Fruit fly (Drosophila melanogaster) whole organism, embryonic: ENCODE data around the gene CG12522.

Source experiments
- CG10209 ChIP-seq: fragments of 200-800 bp; sonication (Bioruptor generic); optimal IDR thresholded peaks from 3 replicates; lab custom pipeline; 2017; ENCODE audit warnings: missing biosample characterization, mild to moderate bottlenecking, missing genetic modification characterization, missing genetic modification reagents
- CG12104 ChIP-seq: fragments of 200-800 bp; sonication (Bioruptor generic); optimal IDR thresholded peaks from 3 replicates; lab custom pipeline; 2016; ENCODE audit warnings: missing biosample characterization, missing genetic modification characterization
- CG12236 ChIP-seq: fragments of 200-800 bp; sonication (Bioruptor generic); optimal IDR thresholded peaks from 2 replicates; lab custom pipeline; 2016; ENCODE audit warnings: missing biosample characterization, missing genetic modification characterization
- CG1529 ChIP-seq: fragments of 200-800 bp; sonication (Bioruptor generic); optimal IDR thresholded peaks from 3 replicates; lab custom pipeline; 2018; ENCODE audit warnings: missing biosample characterization, missing genetic modification characterization
- CG17568 ChIP-seq: fragments of 200-800 bp; sonication (Bioruptor generic); optimal IDR thresholded peaks from 2 replicates; lab custom pipeline; 2018; ENCODE audit warnings: missing biosample characterization, mild to moderate bottlenecking, missing genetic modification characterization, moderate library complexity
- CG18011 ChIP-seq: fragments of 200-800 bp; sonication (Bioruptor generic); optimal IDR thresholded peaks from 2 replicates; lab custom pipeline; 2017; ENCODE audit warnings: missing biosample characterization, missing genetic modification characterization, mild to moderate bottlenecking, moderate library complexity, missing genotype
- CG18262 ChIP-seq: fragments of 200-800 bp; optimal IDR thresholded peaks from 3 replicates; lab custom pipeline; 2019; ENCODE audit warnings: missing biosample characterization, mild to moderate bottlenecking, missing genetic modification characterization, moderate library complexity
- CG2120 ChIP-seq: fragments of 200-800 bp; sonication (Bioruptor generic); optimal IDR thresholded peaks from 3 replicates; lab custom pipeline; 2016; ENCODE audit warnings: missing biosample characterization, missing genetic modification characterization
- CG32772 ChIP-seq: fragments of 200-800 bp; sonication (Bioruptor generic); IDR thresholded peaks from 2 replicates; pipeline ENCODE4 v1.3.6; 2022; ENCODE audit warnings: missing biosample characterization, missing genetic modification characterization
- CG7372 ChIP-seq: fragments of 200-800 bp; sonication (Bioruptor generic); IDR thresholded peaks from 2 replicates; pipeline ENCODE4 v1.3.6; 2022; ENCODE audit warnings: missing biosample characterization, missing genetic modification characterization
- CG7786 ChIP-seq: fragments of 200-800 bp; sonication (Bioruptor generic); optimal IDR thresholded peaks from 2 replicates; lab custom pipeline; 2016; ENCODE audit warnings: missing biosample characterization, missing genetic modification characterization
- CG8089 ChIP-seq: fragments of 200-800 bp; sonication (Bioruptor generic); optimal IDR thresholded peaks from 3 replicates; lab custom pipeline; 2016; ENCODE audit warnings: missing biosample characterization, missing genetic modification characterization
- CG8290 ChIP-seq, 3 experiments: fragments of 200-800 bp; sonication (Bioruptor generic); optimal IDR thresholded peaks; 2 replicates each; lab custom pipeline; 2016 to 2019; ENCODE audit warnings: missing biosample characterization in 3 of 3, missing genetic modification characterization in 3 of 3, mild to moderate bottlenecking in 2 of 3, moderate library complexity in 1 of 3
- CG8388 ChIP-seq: fragments of 200-800 bp; sonication (Bioruptor generic); optimal IDR thresholded peaks from 2 replicates; lab custom pipeline; 2019; ENCODE audit warnings: missing biosample characterization, mild to moderate bottlenecking, missing genetic modification characterization, moderate library complexity
- CG8924 ChIP-seq: fragments of 200-800 bp; optimal IDR thresholded peaks from 3 replicates; lab custom pipeline; 2019; ENCODE audit warnings: missing biosample characterization, mild to moderate bottlenecking, missing genetic modification characterization, moderate library complexity
- D19A ChIP-seq: fragments of 200-800 bp; optimal IDR thresholded peaks from 3 replicates; lab custom pipeline; 2019; ENCODE audit warnings: missing biosample characterization, mild to moderate bottlenecking, missing genetic modification characterization, moderate library complexity
- D19B ChIP-seq: fragments of 200-800 bp; sonication (Bioruptor generic); optimal IDR thresholded peaks from 2 replicates; lab custom pipeline; 2017; ENCODE audit warnings: missing biosample characterization, mild to moderate bottlenecking, missing genetic modification characterization
- Doc2 ChIP-seq: fragments of 200-800 bp; sonication (Bioruptor generic); IDR thresholded peaks from 2 replicates; pipeline ENCODE4 v1.3.6; 2022; ENCODE audit warnings: missing biosample characterization, missing genetic modification characterization
- Dp ChIP-seq: fragments of 200-800 bp; sonication (Bioruptor generic); optimal IDR thresholded peaks from 2 replicates; lab custom pipeline; 2018; ENCODE audit warnings: missing biosample characterization, mild to moderate bottlenecking, missing genetic modification characterization, moderate library complexity
- E2f2 ChIP-seq: fragments of 200-800 bp; sonication (Bioruptor generic); IDR thresholded peaks from 2 replicates; pipeline ENCODE4 v1.3.6; 2022; ENCODE audit warnings: missing biosample characterization, missing genetic modification characterization
- HLH54F ChIP-seq: fragments of 200-800 bp; sonication (Bioruptor generic); optimal IDR thresholded peaks from 3 replicates; lab custom pipeline; 2016; ENCODE audit warnings: missing biosample characterization, missing genetic modification characterization
- HmgZ ChIP-seq: fragments of 200-800 bp; sonication (Bioruptor generic); optimal IDR thresholded peaks from 2 replicates; lab custom pipeline; 2018; ENCODE audit warnings: missing biosample characterization, mild to moderate bottlenecking, missing genetic modification characterization
- Lhr ChIP-seq: fragments of 200-800 bp; sonication (Bioruptor generic); optimal IDR thresholded peaks from 3 replicates; lab custom pipeline; 2017; ENCODE audit warnings: mild to moderate bottlenecking, missing biosample characterization, missing genetic modification reagents, missing genetic modification characterization
- Mad ChIP-seq: fragments of 200-800 bp; sonication (Bioruptor generic); optimal IDR thresholded peaks from 2 replicates; lab custom pipeline; 2016; ENCODE audit warnings: missing biosample characterization, missing genetic modification characterization
- NfI ChIP-seq: fragments of 200-800 bp; sonication (Bioruptor generic); optimal IDR thresholded peaks from 3 replicates; lab custom pipeline; 2018; ENCODE audit warnings: missing biosample characterization, mild to moderate bottlenecking, missing genetic modification characterization, moderate library complexity
- Opbp ChIP-seq: fragments of 200-800 bp; sonication (Bioruptor generic); IDR thresholded peaks from 3 replicates; pipeline ENCODE4 v1.3.6; 2022; ENCODE audit warnings: missing biosample characterization, missing genetic modification characterization; ENCODE audit not compliant: partially characterized antibody
- Pdp1 ChIP-seq, 2 experiments: fragments of 200-800 bp; sonication (Bioruptor generic); optimal IDR thresholded peaks; 3 replicates each; lab custom pipeline; 2016; ENCODE audit warnings: missing biosample characterization in 2 of 2, missing genetic modification characterization in 2 of 2, mild to moderate bottlenecking in 1 of 2, moderate library complexity in 1 of 2
- Side ChIP-seq: fragments of 200-800 bp; sonication (Bioruptor generic); optimal IDR thresholded peaks from 2 replicates; lab custom pipeline; 2016; ENCODE audit warnings: missing biosample characterization, missing genetic modification characterization
- Sry-δ ChIP-seq: fragments of 200-800 bp; sonication (Bioruptor generic); optimal IDR thresholded peaks from 2 replicates; lab custom pipeline; 2016; ENCODE audit warnings: missing biosample characterization, missing genetic modification characterization
- bbx ChIP-seq: fragments of 200-800 bp; sonication (Bioruptor generic); IDR thresholded peaks from 2 replicates; pipeline ENCODE4 v1.3.6; 2022; ENCODE audit warnings: missing biosample characterization, missing genetic modification characterization; ENCODE audit not compliant: partially characterized antibody
- caup ChIP-seq: fragments of 200-800 bp; sonication (Bioruptor generic); optimal IDR thresholded peaks from 3 replicates; lab custom pipeline; 2017; ENCODE audit warnings: missing biosample characterization, mild to moderate bottlenecking, missing genetic modification characterization, moderate library complexity; ENCODE audit not compliant: severe bottlenecking
- chinmo ChIP-seq: fragments of 200-800 bp; sonication (Bioruptor generic); IDR thresholded peaks from 4 replicates; pipeline ENCODE4 v1.3.6; 2022; ENCODE audit warnings: missing biosample characterization, missing genetic modification characterization; ENCODE audit not compliant: partially characterized antibody
- chn ChIP-seq: fragments of 200-800 bp; sonication (Bioruptor generic); optimal IDR thresholded peaks from 2 replicates; lab custom pipeline; 2016; ENCODE audit warnings: missing biosample characterization, missing genetic modification characterization
- dan ChIP-seq: fragments of 200-800 bp; sonication (Bioruptor generic); IDR thresholded peaks from 2 replicates; pipeline ENCODE4 v1.3.6; 2022; ENCODE audit warnings: missing biosample characterization, missing genetic modification characterization
- en ChIP-seq: fragments of 200-800 bp; sonication (Bioruptor generic); optimal IDR thresholded peaks from 2 replicates; lab custom pipeline; 2016; ENCODE audit warnings: missing biosample characterization, missing genetic modification characterization
- h ChIP-seq: fragments of >200 bp; optimal IDR thresholded peaks from 2 replicates; lab custom pipeline; 2017
- lov ChIP-seq, 2 experiments: fragments of 200-800 bp in 1 of 2; fragments of >200 bp in 1 of 2; sonication (Bioruptor generic) in 1 of 2; IDR thresholded peaks in 1 of 2; optimal IDR thresholded peaks in 1 of 2; 2 replicates in 1 of 2; 3 replicates in 1 of 2; pipeline versions ENCODE4 v1.3.6 to Lab custom; 2017 to 2022; ENCODE audit warnings: missing biosample characterization in 1 of 2, missing genetic modification characterization in 1 of 2
- p53 ChIP-seq: fragments of 200-800 bp; sonication (Bioruptor generic); optimal IDR thresholded peaks from 2 replicates; lab custom pipeline; 2016; ENCODE audit warnings: missing biosample characterization, missing genetic modification characterization
- ranshi ChIP-seq: fragments of 200-800 bp; sonication (Bioruptor generic); IDR thresholded peaks from 2 replicates; pipeline ENCODE4 v1.3.6; 2022; ENCODE audit warnings: missing biosample characterization, missing genetic modification characterization
- row ChIP-seq: fragments of 200-800 bp; sonication (Bioruptor generic); IDR thresholded peaks from 3 replicates; pipeline ENCODE4 v1.3.6; 2022; ENCODE audit warnings: missing biosample characterization, missing genetic modification characterization
- schlank ChIP-seq: fragments of 200-800 bp; sonication (Bioruptor generic); optimal IDR thresholded peaks from 2 replicates; lab custom pipeline; 2018; ENCODE audit warnings: missing biosample characterization, mild to moderate bottlenecking, missing genetic modification characterization
- sim ChIP-seq: fragments of 200-800 bp; sonication (Bioruptor generic); IDR thresholded peaks from 2 replicates; pipeline ENCODE4 v1.3.6; 2022; ENCODE audit warnings: missing biosample characterization, missing genetic modification characterization
- sisA ChIP-seq: fragments of 200-800 bp; sonication (Bioruptor generic); IDR thresholded peaks from 2 replicates; pipeline ENCODE4 v1.3.6; 2022; ENCODE audit warnings: missing biosample characterization, missing genetic modification characterization
- so ChIP-seq: fragments of 200-800 bp; sonication (Bioruptor generic); IDR thresholded peaks from 3 replicates; pipeline ENCODE4 v1.3.6; 2022; ENCODE audit warnings: missing biosample characterization, missing genetic modification characterization
- tio ChIP-seq: fragments of 200-800 bp; sonication (Bioruptor generic); optimal IDR thresholded peaks from 2 replicates; lab custom pipeline; 2017; ENCODE audit warnings: missing biosample characterization, missing genetic modification characterization, inconsistent platforms
- ttk ChIP-seq: fragments of 200-800 bp; sonication (Bioruptor generic); IDR thresholded peaks from 2 replicates; pipeline ENCODE4 v2.1.2; 2022; ENCODE audit warnings: missing biosample characterization, missing genetic modification characterization
- twi ChIP-seq: fragments of 200-800 bp; optimal IDR thresholded peaks from 2 replicates; lab custom pipeline; 2019; ENCODE audit warnings: missing biosample characterization, mild to moderate bottlenecking, missing genetic modification characterization, moderate library complexity
- unpg ChIP-seq: fragments of 200-800 bp; sonication (Bioruptor generic); optimal IDR thresholded peaks from 3 replicates; lab custom pipeline; 2018; ENCODE audit warnings: missing biosample characterization, mild to moderate bottlenecking, missing genetic modification characterization, moderate library complexity
- wdn ChIP-seq: fragments of 200-800 bp; sonication (Bioruptor generic); IDR thresholded peaks from 2 replicates; pipeline ENCODE4 v1.3.6; 2022; ENCODE audit warnings: missing biosample characterization, missing genetic modification characterization

Gene CG12522

DNA sequence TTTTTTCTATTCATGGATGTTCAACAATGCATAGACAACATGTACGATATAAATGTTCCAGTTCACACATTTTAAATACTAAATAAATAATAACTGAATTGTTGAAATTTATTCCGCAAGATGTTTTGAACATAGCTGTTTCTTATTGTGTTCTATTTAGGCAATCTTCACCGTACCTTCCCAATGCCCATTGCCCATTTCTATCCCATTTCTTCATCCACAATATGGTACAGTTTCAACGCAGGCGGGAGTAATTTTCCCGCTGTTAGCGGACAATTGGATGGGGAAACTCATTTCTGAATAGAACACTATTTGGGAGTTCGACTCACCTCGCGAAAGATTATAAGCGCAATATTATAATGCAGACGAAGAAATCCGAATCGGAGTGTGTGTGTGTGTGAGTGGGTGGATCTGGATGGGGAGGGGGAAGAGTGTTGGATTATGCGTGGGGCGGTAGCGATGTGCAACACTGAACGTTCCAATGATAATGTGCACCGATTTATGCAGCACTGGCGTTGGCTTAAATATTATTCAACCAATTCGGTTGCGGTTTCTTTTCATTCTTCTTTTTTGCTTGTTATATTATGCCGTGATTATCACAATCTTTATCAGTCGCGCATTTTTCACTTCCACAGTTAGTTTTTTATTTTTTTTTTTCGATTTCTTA lies 16.0 kb upstream of the CG12522 start (continued):
- TF ChIP-seq bbx (GFP tag; lab: Robert Waterston, UW): peak; percentile 48
- TF ChIP-seq Doc2 (GFP tag; lab: Robert Waterston, UW): no peak
- no peak for TF ChIP-seq CG8924
- no peak for TF ChIP-seq CG18011 (GFP tag; lab: Kevin White, UChicago)
- no peak for TF ChIP-seq schlank
- TF ChIP-seq ttk (GFP tag; lab: Robert Waterston, UW): no peak
- TF ChIP-seq E2f2 (GFP tag; lab: Robert Waterston, UW): peak; percentile 34; the same call in 1 of the 2 replicates
- peak; percentile 42; the same call in 1 of the 3 replicates for TF ChIP-seq Opbp (GFP tag; lab: Robert Waterston, UW)
- peak; percentile 2 for TF ChIP-seq Dp (GFP tag; lab: Kevin White, UChicago)
- peak; percentile 94 for TF ChIP-seq chinmo (GFP tag; lab: Robert Waterston, UW)
- peak; percentile 80 for TF ChIP-seq CG8290 (GFP tag; optimal IDR thresholded peaks at IDR 0.05; lab: Kevin White, UChicago)
- peak; percentile 55 to 78 for TF ChIP-seq CG8290 (tag; optimal IDR thresholded peaks at IDR 0.05; lab: Kevin White, UChicago)
- peak; percentile 45 for TF ChIP-seq Mad
- TF ChIP-seq CG12236: peak; percentile 4
- no peak for TF ChIP-seq lov (optimal IDR thresholded peaks at IDR 0.05; lab: Kevin White, UChicago)
- 0 out of 3 replicates have a peak, but pooled peaks have one; percentile 5 for TF ChIP-seq lov (GFP tag; IDR thresholded peaks at IDR 0.05; lab: Robert Waterston, UW)
- no peak for TF ChIP-seq twi (tag; lab: Kevin White, UChicago)
- no peak for TF ChIP-seq tio (GFP tag; lab: Kevin White, UChicago)
- no peak for TF ChIP-seq h (lab: Kevin White, UChicago)
- TF ChIP-seq HLH54F (GFP tag; lab: Kevin White, UChicago): peak; percentile 72
- TF ChIP-seq CG10209: peak; percentile 34
- TF ChIP-seq NfI (GFP tag; lab: Kevin White, UChicago): peak; percentile 62
- TF ChIP-seq unpg (GFP tag; lab: Kevin White, UChicago): peak; percentile 35
- no peak for TF ChIP-seq sisA
- TF ChIP-seq chn (GFP tag; lab: Kevin White, UChicago): peak; percentile 88
- no peak for TF ChIP-seq sim (GFP tag; lab: Robert Waterston, UW)
- peak; percentile 37 to 98 for TF ChIP-seq Pdp1 (GFP tag; optimal IDR thresholded peaks at IDR 0.05; lab: Kevin White, UChicago)
- TF ChIP-seq en (GFP tag; lab: Kevin White, UChicago): peak; percentile 14
- peak; percentile 48 for TF ChIP-seq CG2120 (GFP tag; lab: Kevin White, UChicago)
- no peak for TF ChIP-seq CG12104 (GFP tag; lab: Kevin White, UChicago)
- TF ChIP-seq CG17568 (GFP tag; lab: Kevin White, UChicago): no peak
- peak; percentile 45 for TF ChIP-seq CG18262 (tag; lab: Kevin White, UChicago)
- TF ChIP-seq wdn: no peak
- no peak for TF ChIP-seq CG7372
- TF ChIP-seq caup (GFP tag; lab: Kevin White, UChicago): peak; percentile 63
- no peak for TF ChIP-seq so (GFP tag; lab: Robert Waterston, UW)
- TF ChIP-seq ranshi (GFP tag; lab: Robert Waterston, UW): peak; percentile 13; the same call in 1 of the 2 replicates
- no peak for TF ChIP-seq D19A (tag; lab: Kevin White, UChicago)
- peak; percentile 29 for TF ChIP-seq p53 (GFP tag; lab: Kevin White, UChicago)
- peak; percentile 31 for TF ChIP-seq CG7786
- TF ChIP-seq CG32772 (GFP tag; lab: Robert Waterston, UW): no peak
- TF ChIP-seq CG8388 (GFP tag; lab: Kevin White, UChicago): no peak
- TF ChIP-seq dan: no peak
- TF ChIP-seq CG8089 (GFP tag; lab: Kevin White, UChicago): peak; percentile 34
- peak; percentile 53 for TF ChIP-seq Sry-δ
- TF ChIP-seq HmgZ (tag; lab: Kevin White, UChicago): peak; percentile 42
- TF ChIP-seq row (GFP tag; lab: Robert Waterston, UW): no peak; the same call in 1 of the 3 replicates
- no peak for TF ChIP-seq D19B (GFP tag; lab: Kevin White, UChicago)
- TF ChIP-seq CG1529: peak; percentile 3
- TF ChIP-seq Lhr: no peak
- peak; percentile 76 for TF ChIP-seq Side (GFP tag; lab: Kevin White, UChicago)
